Worm (Caenorhabditis elegans) whole organism, young adult: ENCODE measurements around the gene C27B7.5.

Experiments
- B0035.1 ChIP-seq: sonication (generic microtip); optimal IDR thresholded peaks from 2 replicates; lab custom pipeline; 2016; ENCODE audit warnings: missing genetic modification characterization, mild to moderate bottlenecking, missing compliant biosample characterization, missing genotype, missing genetic modification reagents
- B0336.3 ChIP-seq: fragments of 200-800 bp; sonication (Bioruptor generic); IDR thresholded peaks from 2 replicates; pipeline ENCODE4 v1.3.6; 2022; ENCODE audit warnings: missing genetic modification characterization, missing compliant biosample characterization
- C06A6.2 ChIP-seq: fragments of 200-800 bp; sonication (Bioruptor generic); conservative IDR thresholded peaks from 2 replicates; pipeline ENCODE4 v1.3.6; 2022; ENCODE audit warnings: missing genetic modification characterization, missing compliant biosample characterization
- C17E4.6 ChIP-seq: fragments of 200-800 bp; sonication (Bioruptor generic); IDR thresholded peaks from 2 replicates; pipeline ENCODE4 v1.3.6; 2022; ENCODE audit warnings: missing genetic modification reagents, missing genetic modification characterization, missing compliant biosample characterization
- D2030.7 ChIP-seq: fragments of 200-800 bp; sonication (Bioruptor generic); IDR thresholded peaks from 2 replicates; pipeline ENCODE4 v1.3.6; 2022; ENCODE audit warnings: missing genetic modification reagents, missing genetic modification characterization, missing compliant biosample characterization
- F10E7.11 ChIP-seq: sonication (generic microtip); optimal IDR thresholded peaks from 2 replicates; lab custom pipeline; 2017; ENCODE audit warnings: mild to moderate bottlenecking, missing genetic modification characterization, moderate library complexity, missing compliant biosample characterization
- F23B12.7 ChIP-seq: sonication (generic microtip); optimal IDR thresholded peaks from 2 replicates; lab custom pipeline; 2017; ENCODE audit warnings: missing genetic modification characterization, mild to moderate bottlenecking, missing compliant biosample characterization, antibody characterized with exemption, moderate library complexity; ENCODE audit not compliant: insufficient read depth
- F33H1.4 ChIP-seq: fragments of 200-800 bp; sonication (Bioruptor generic); IDR thresholded peaks from 2 replicates; pipeline ENCODE4 v1.3.6; 2022; ENCODE audit warnings: missing genetic modification reagents, missing genetic modification characterization, missing compliant biosample characterization
- F57A8.1 ChIP-seq: fragments of 200-800 bp; sonication (Bioruptor generic); optimal IDR thresholded peaks from 2 replicates; lab custom pipeline; 2018; ENCODE audit warnings: mild to moderate bottlenecking, missing genetic modification characterization, moderate library complexity, missing compliant biosample characterization
- K11D2.4 ChIP-seq: fragments of 200-800 bp; sonication (Bioruptor generic); IDR thresholded peaks from 2 replicates; pipeline ENCODE4 v1.3.6; 2022; ENCODE audit warnings: missing genetic modification reagents, missing genetic modification characterization, missing compliant biosample characterization
- T07F8.4 ChIP-seq: sonication (generic microtip); optimal IDR thresholded peaks from 2 replicates; lab custom pipeline; 2016; ENCODE audit warnings: mild to moderate bottlenecking, missing genetic modification characterization, moderate library complexity, missing compliant biosample characterization
- Y53F4B.3 ChIP-seq: fragments of 200-800 bp; sonication (Bioruptor generic); IDR thresholded peaks from 2 replicates; pipeline ENCODE4 v1.3.6; 2022; ENCODE audit warnings: missing genetic modification reagents, missing genetic modification characterization, missing compliant biosample characterization
- Y53G8AR.9 ChIP-seq: fragments of 200-800 bp; sonication (Bioruptor generic); conservative IDR thresholded peaks from 2 replicates; pipeline ENCODE4 v1.3.6; 2022; ENCODE audit warnings: missing genetic modification reagents, missing genetic modification characterization, missing compliant biosample characterization
- Y56A3A.18 ChIP-seq: fragments of 200-800 bp; sonication (Bioruptor generic); IDR thresholded peaks from 2 replicates; pipeline ENCODE4 v1.3.6; 2022; ENCODE audit warnings: missing genetic modification reagents, missing genetic modification characterization, missing compliant biosample characterization
- ama-1 ChIP-seq, 3 experiments: fragments of 150-350 bp in 1 of 3; sonication (generic microtip) in 2 of 3; optimal IDR thresholded peaks; 2 replicates each; lab custom pipeline; 2014 to 2018; ENCODE audit warnings: missing biosample characterization in 2 of 3, missing genetic modification characterization in 2 of 3, missing genetic modification reagents in 2 of 3
- aptf-3 ChIP-seq: fragments of 200-800 bp; sonication (Bioruptor generic); IDR thresholded peaks from 2 replicates; pipeline ENCODE4 v1.3.6; 2022; ENCODE audit warnings: missing genetic modification characterization, missing compliant biosample characterization
- attf-3 ChIP-seq: fragments of 200-800 bp; sonication (Bioruptor generic); conservative IDR thresholded peaks from 2 replicates; pipeline ENCODE4 v1.3.6; 2022; ENCODE audit warnings: missing genetic modification reagents, missing genetic modification characterization, missing compliant biosample characterization
- ccch-3 ChIP-seq: fragments of 200-800 bp; sonication (Bioruptor generic); optimal IDR thresholded peaks from 2 replicates; lab custom pipeline; 2018; ENCODE audit warnings: mild to moderate bottlenecking, missing genetic modification characterization, missing compliant biosample characterization
- ceh-27 ChIP-seq: fragments of 200-800 bp; sonication (Bioruptor generic); optimal IDR thresholded peaks from 2 replicates; lab custom pipeline; 2018; ENCODE audit warnings: mild to moderate bottlenecking, missing genetic modification characterization, moderate library complexity, missing compliant biosample characterization
- ceh-79 ChIP-seq: sonication (generic microtip); optimal IDR thresholded peaks from 2 replicates; lab custom pipeline; 2017; ENCODE audit warnings: mild to moderate bottlenecking, missing genetic modification characterization, missing compliant biosample characterization
- chd-7 ChIP-seq: sonication (generic microtip); optimal IDR thresholded peaks from 2 replicates; lab custom pipeline; 2016; ENCODE audit warnings: mild to moderate bottlenecking, missing genetic modification characterization, moderate library complexity, missing compliant biosample characterization
- dpff-1 ChIP-seq: sonication (generic microtip); optimal IDR thresholded peaks from 2 replicates; lab custom pipeline; 2017; ENCODE audit warnings: mild to moderate bottlenecking, missing genetic modification characterization, missing compliant biosample characterization
- egl-18 ChIP-seq: fragments of 200-800 bp; sonication (Bioruptor generic); IDR thresholded peaks from 2 replicates; pipeline ENCODE4 v1.3.6; 2022; ENCODE audit warnings: missing genetic modification reagents, missing genetic modification characterization, missing compliant biosample characterization
- egl-44 ChIP-seq: fragments of 200-800 bp; sonication (Bioruptor generic); IDR thresholded peaks from 2 replicates; pipeline ENCODE4 v1.3.6; 2022; ENCODE audit warnings: missing genetic modification reagents, missing genetic modification characterization, missing compliant biosample characterization
- ekl-4 ChIP-seq: fragments of 200-800 bp; sonication (Bioruptor generic); IDR thresholded peaks from 2 replicates; pipeline ENCODE4 v1.3.6; 2022; ENCODE audit warnings: missing genetic modification reagents, missing genetic modification characterization, missing compliant biosample characterization
- ets-4 ChIP-seq: fragments of 200-800 bp; sonication (Bioruptor generic); optimal IDR thresholded peaks from 2 replicates; lab custom pipeline; 2018; ENCODE audit warnings: mild to moderate bottlenecking, missing genetic modification characterization, missing compliant biosample characterization
- lag-1 ChIP-seq: fragments of 200-800 bp; sonication (Bioruptor generic); IDR thresholded peaks from 2 replicates; pipeline ENCODE4 v1.3.6; 2022; ENCODE audit warnings: missing genetic modification reagents, missing genetic modification characterization, missing compliant biosample characterization
- lin-54 ChIP-seq: fragments of 200-800 bp; sonication (Bioruptor generic); optimal IDR thresholded peaks from 2 replicates; lab custom pipeline; 2018; ENCODE audit warnings: mild to moderate bottlenecking, missing genetic modification characterization, missing compliant biosample characterization
- lir-1 ChIP-seq: fragments of 200-800 bp; sonication (Bioruptor generic); conservative IDR thresholded peaks from 2 replicates; pipeline ENCODE4 v1.3.6; 2022; ENCODE audit warnings: missing genetic modification reagents, missing genetic modification characterization, missing compliant biosample characterization
- lsl-1 ChIP-seq: fragments of 200-800 bp; sonication (Bioruptor generic); optimal IDR thresholded peaks from 2 replicates; lab custom pipeline; 2018; ENCODE audit warnings: mild to moderate bottlenecking, missing genetic modification characterization, moderate library complexity, missing compliant biosample characterization
- nfya-2 ChIP-seq: fragments of 200-800 bp; sonication (Bioruptor generic); IDR thresholded peaks from 2 replicates; pipeline ENCODE4 v1.3.6; 2022; ENCODE audit warnings: missing genetic modification reagents, missing genetic modification characterization, missing compliant biosample characterization
- nhr-179 ChIP-seq: sonication (generic microtip); optimal IDR thresholded peaks from 2 replicates; lab custom pipeline; 2016; ENCODE audit warnings: mild to moderate bottlenecking, missing genetic modification characterization, missing compliant biosample characterization
- nhr-90 ChIP-seq: sonication (generic microtip); optimal IDR thresholded peaks from 2 replicates; lab custom pipeline; 2016; ENCODE audit warnings: missing genotype, mild to moderate bottlenecking, missing genetic modification characterization, missing compliant biosample characterization
- rcor-1 ChIP-seq: fragments of 200-800 bp; sonication (Bioruptor generic); IDR thresholded peaks from 2 replicates; pipeline ENCODE4 v1.3.6; 2022; ENCODE audit warnings: missing genetic modification reagents, missing genetic modification characterization, missing compliant biosample characterization
- rec-8 ChIP-seq, 2 experiments: sonication (generic microtip); optimal IDR thresholded peaks; 2 replicates each; lab custom pipeline; 2016; ENCODE audit warnings: mild to moderate bottlenecking in 2 of 2, missing genetic modification characterization in 2 of 2, missing genetic modification reagents in 2 of 2, missing genotype in 2 of 2, missing biosample characterization in 1 of 2, missing compliant biosample characterization in 1 of 2, moderate library complexity in 1 of 2
- sdz-38 ChIP-seq: sonication (generic microtip); optimal IDR thresholded peaks from 2 replicates; lab custom pipeline; 2016; ENCODE audit warnings: missing genotype, missing genetic modification characterization, missing compliant biosample characterization
- snpc-4 ChIP-seq, 5 experiments: fragments of 150-350 bp in 1 of 5; sonication (generic microtip) in 4 of 5; optimal IDR thresholded peaks; 2 replicates each; lab custom pipeline; 2014 to 2018; ENCODE audit warnings: missing genetic modification characterization in 5 of 5, missing biosample characterization in 3 of 5, antibody characterized with exemption in 2 of 5, mild to moderate bottlenecking in 2 of 5, missing compliant biosample characterization in 2 of 5, missing genotype in 2 of 5, moderate library complexity in 2 of 5, missing genetic modification reagents in 1 of 5
- sptf-2 ChIP-seq: fragments of 200-800 bp; sonication (Bioruptor generic); optimal IDR thresholded peaks from 2 replicates; lab custom pipeline; 2018; ENCODE audit warnings: mild to moderate bottlenecking, missing genetic modification characterization, missing compliant biosample characterization
- xnd-1 ChIP-seq: sonication (generic microtip); optimal IDR thresholded peaks from 2 replicates; lab custom pipeline; 2016; ENCODE audit warnings: missing genotype, missing genetic modification reagents, missing genetic modification characterization, missing compliant biosample characterization
- ztf-18 ChIP-seq: sonication (generic microtip); optimal IDR thresholded peaks from 2 replicates; lab custom pipeline; 2016; ENCODE audit warnings: missing genotype, mild to moderate bottlenecking, missing genetic modification characterization, missing compliant biosample characterization
- ztf-6 ChIP-seq: fragments of 200-800 bp; sonication (Bioruptor generic); IDR thresholded peaks from 2 replicates; pipeline ENCODE4 v1.3.6; 2022; ENCODE audit warnings: missing genetic modification reagents, missing genetic modification characterization, missing compliant biosample characterization

C27B7.5 gene

DNA sequence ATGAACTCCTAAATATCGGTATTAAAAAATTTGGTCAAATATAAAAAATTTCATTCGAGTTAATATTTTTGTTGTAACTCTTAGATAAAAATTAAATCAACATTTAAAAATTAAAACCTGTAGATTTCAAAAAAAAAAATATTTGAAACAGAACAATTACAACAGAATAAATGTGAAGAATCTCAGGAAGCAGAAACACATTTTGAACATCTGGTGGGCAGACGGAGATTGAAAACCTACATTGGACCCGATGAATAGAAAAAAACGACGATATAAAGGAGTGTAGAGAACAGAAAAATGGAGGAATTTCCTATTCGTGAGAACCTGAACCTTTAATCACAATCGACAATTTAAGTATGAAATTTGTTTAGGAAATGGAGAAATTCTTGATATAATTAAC, 22.7 kb downstream of the C27B7.5 start:
- TF ChIP-seq F33H1.4 (no peak), Y53G8AR.9 (GFP tag; lab: Robert Waterston, UW) (no peak), F10E7.11 (tag; lab: Kevin White, UChicago) (no peak), xnd-1 (tag; lab: Kevin White, UChicago) (no peak), lin-54 (GFP tag; lab: Kevin White, UChicago) (no peak), F57A8.1 (GFP tag; lab: Kevin White, UChicago) (no peak), Y56A3A.18 (GFP tag; lab: Robert Waterston, UW) (no peak), ccch-3 (GFP tag; lab: Kevin White, UChicago) (no peak), ceh-27 (no peak), nhr-179 (tag; lab: Kevin White, UChicago) (no peak), aptf-3 (GFP tag; lab: Robert Waterston, UW) (no peak)
- TF ChIP-seq, all 124 proteins: peak for 0

DNA sequence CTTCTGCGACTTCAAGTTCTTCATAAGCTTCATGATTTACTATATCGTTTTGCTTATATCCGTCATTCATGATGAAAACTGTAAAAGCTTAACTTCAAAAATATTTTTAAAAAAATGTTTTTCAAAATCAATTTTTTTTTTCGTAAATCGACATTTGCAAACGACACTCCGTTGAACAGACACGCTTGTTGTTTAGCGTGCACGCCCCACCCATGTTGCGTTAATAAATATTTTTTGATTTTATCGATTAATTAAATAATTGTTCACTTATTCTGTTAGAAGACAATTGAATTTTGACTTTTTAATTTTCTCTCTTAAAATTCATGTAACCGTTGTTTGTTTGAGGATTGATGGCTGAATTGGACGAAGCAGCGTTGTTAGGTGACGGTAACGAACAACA, 24.5 kb downstream of the C27B7.5 start, which contains the start of the genes D1046.2 and cfim-2:
Gene D1046.2 (minus strand): TSS at position 78 of the 400 bp plus-strand sequence.
Gene cfim-2 (plus strand): TSS at position 335 of the 400 bp plus-strand sequence.
- TF ChIP-seq ztf-18 (tag; lab: Kevin White, UChicago), result no peak
- peak; percentile 4 for TF ChIP-seq F23B12.7 (tag; lab: Kevin White, UChicago)
- peak; percentile 96 for TF ChIP-seq attf-3 (GFP tag; lab: Robert Waterston, UW)
- no peak for TF ChIP-seq B0336.3 (GFP tag; lab: Robert Waterston, UW)

DNA sequence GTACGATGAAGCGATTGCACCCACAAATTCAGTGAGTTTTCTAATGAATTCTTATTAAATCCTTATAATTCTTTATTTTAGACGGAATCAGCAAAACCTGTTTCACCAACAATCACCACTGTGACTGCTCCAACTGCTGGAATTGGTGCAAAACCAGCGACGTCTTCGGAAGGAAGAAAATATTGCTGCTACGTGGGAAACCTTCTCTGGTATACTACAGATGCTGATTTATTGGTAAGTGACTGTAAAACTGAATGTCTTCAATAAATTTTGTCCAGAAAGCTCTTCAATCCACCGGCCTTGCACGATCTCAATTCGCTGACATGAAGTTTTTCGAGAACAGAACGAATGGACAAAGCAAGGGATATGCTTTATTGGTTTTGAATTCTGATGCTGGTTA, 25.1 kb downstream of the C27B7.5 start:
- no peak for TF ChIP-seq C17E4.6 (GFP tag; lab: Robert Waterston, UW)

ce11 chrIV:8927093-8927492, 25.6 kb downstream of the C27B7.5 start:
- peak; percentile 52; the same call in 1 of the 2 replicates for TF ChIP-seq D2030.7 (GFP tag; lab: Robert Waterston, UW)
- peak; percentile 91 for TF ChIP-seq rcor-1 (GFP tag; lab: Robert Waterston, UW)
- TF ChIP-seq C06A6.2 (GFP tag; lab: Robert Waterston, UW), result peak; percentile 73; the same call in 1 of the 2 replicates
- no peak for TF ChIP-seq ztf-6 (GFP tag; lab: Robert Waterston, UW)
- TF ChIP-seq Y56A3A.18 (GFP tag; lab: Robert Waterston, UW), result peak; percentile 85
- peak; percentile 65 for TF ChIP-seq snpc-4 (GFP tag; optimal IDR thresholded peaks at IDR 0.05; lab: Kevin White, UChicago)
- peak; percentile 31 to 84 (median 81) for TF ChIP-seq snpc-4 (tag; optimal IDR thresholded peaks at IDR 0.05; lab: Kevin White, UChicago)
- peak; percentile 89 for TF ChIP-seq B0336.3 (GFP tag; lab: Robert Waterston, UW)
- TF ChIP-seq K11D2.4 (GFP tag; lab: Robert Waterston, UW), result no peak
- TF ChIP-seq ama-1 (optimal IDR thresholded peaks at IDR 0.05; lab: Kevin White, UChicago), result no peak
- peak; percentile 83 to 89 for TF ChIP-seq ama-1 (GFP tag; optimal IDR thresholded peaks at IDR 0.05; lab: Kevin White, UChicago)
- peak; percentile 94 for TF ChIP-seq ceh-79 (tag; lab: Kevin White, UChicago)
- TF ChIP-seq lir-1, result peak; percentile 76
- TF ChIP-seq nfya-2, result no peak
- peak; percentile 90 to 94 for TF ChIP-seq rec-8 (tag; optimal IDR thresholded peaks at IDR 0.05; lab: Kevin White, UChicago)
- TF ChIP-seq T07F8.4 (tag; lab: Kevin White, UChicago), result peak; percentile 91
- TF ChIP-seq attf-3 (GFP tag; lab: Robert Waterston, UW), result peak; percentile 87
- peak; percentile 66 for TF ChIP-seq lsl-1 (GFP tag; lab: Kevin White, UChicago)
- TF ChIP-seq F33H1.4, result peak; percentile 38
- 0 out of 2 replicates have a peak, but pooled peaks have one; percentile 15 for TF ChIP-seq Y53F4B.3 (GFP tag; lab: Robert Waterston, UW)
- no peak for TF ChIP-seq sdz-38 (tag; lab: Kevin White, UChicago)
- TF ChIP-seq chd-7 (tag; lab: Kevin White, UChicago), result peak; percentile 94
- TF ChIP-seq sptf-2 (GFP tag; lab: Kevin White, UChicago), result peak; percentile 95
- TF ChIP-seq egl-44 (GFP tag; lab: Robert Waterston, UW), result peak; percentile 94
- TF ChIP-seq dpff-1 (tag; lab: Kevin White, UChicago), result peak; percentile 85
- peak; percentile 60 for TF ChIP-seq C17E4.6 (GFP tag; lab: Robert Waterston, UW)
- peak; percentile 89 for TF ChIP-seq ekl-4 (GFP tag; lab: Robert Waterston, UW)
- TF ChIP-seq lag-1 (GFP tag; lab: Robert Waterston, UW), result no peak
- TF ChIP-seq ets-4 (GFP tag; lab: Kevin White, UChicago), result peak; percentile 93
- no peak for TF ChIP-seq egl-18 (GFP tag; lab: Robert Waterston, UW)
- TF ChIP-seq ccch-3 (GFP tag; lab: Kevin White, UChicago), result peak; percentile 38
- peak; percentile 96 for TF ChIP-seq nhr-90 (tag; lab: Kevin White, UChicago)
- peak; percentile 82 for TF ChIP-seq B0035.1 (tag; lab: Kevin White, UChicago)
